Worm (Caenorhabditis elegans): ENCODE measurements around the gene mpst-7.

DNA sequence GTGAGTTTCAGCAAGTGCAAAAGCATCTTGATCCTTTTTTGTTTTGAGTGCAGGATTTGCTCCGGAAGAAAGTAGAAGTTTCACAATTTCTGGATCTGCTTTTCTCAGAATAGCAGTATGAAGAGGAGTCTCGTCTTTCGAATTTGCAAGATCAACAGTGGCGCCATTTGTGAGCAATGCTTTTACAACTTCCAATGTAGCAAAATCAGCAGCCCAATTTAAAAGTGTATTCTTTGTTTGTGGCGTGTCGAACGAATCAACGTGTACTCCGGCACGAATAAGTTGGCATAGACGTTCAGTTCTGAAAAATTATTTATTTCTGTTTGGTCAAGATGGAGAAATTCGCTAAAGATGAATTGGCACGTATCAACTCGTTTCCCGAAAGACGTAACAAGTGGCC, 11.3 kb downstream of the mpst-7 start, which contains the start of gene T16G1.13:
- TF ChIP-seq flt-1 (GFP tag; IDR thresholded peaks at IDR 0.05) (no peak), cog-1 (tag; optimal IDR thresholded peaks at IDR 0.05) (no peak), ref-1 (GFP tag; conservative IDR thresholded peaks at IDR 0.05) (no peak), ztf-23 (GFP tag; IDR thresholded peaks at IDR 0.05) (no peak), T22C8.4 (GFP tag; IDR thresholded peaks at IDR 0.05) (no peak), ztf-29 (GFP tag; IDR thresholded peaks at IDR 0.05) (no peak), tab-1 (GFP tag; IDR thresholded peaks at IDR 0.05) (no peak), klf-2 (GFP tag; conservative IDR thresholded peaks at IDR 0.05) (no peak)

Data from whole organism, midembryonic.